Worm (Caenorhabditis elegans): Measurements from ENCODE around the gene pdcd-2.

Gene pdcd-2

DNA sequence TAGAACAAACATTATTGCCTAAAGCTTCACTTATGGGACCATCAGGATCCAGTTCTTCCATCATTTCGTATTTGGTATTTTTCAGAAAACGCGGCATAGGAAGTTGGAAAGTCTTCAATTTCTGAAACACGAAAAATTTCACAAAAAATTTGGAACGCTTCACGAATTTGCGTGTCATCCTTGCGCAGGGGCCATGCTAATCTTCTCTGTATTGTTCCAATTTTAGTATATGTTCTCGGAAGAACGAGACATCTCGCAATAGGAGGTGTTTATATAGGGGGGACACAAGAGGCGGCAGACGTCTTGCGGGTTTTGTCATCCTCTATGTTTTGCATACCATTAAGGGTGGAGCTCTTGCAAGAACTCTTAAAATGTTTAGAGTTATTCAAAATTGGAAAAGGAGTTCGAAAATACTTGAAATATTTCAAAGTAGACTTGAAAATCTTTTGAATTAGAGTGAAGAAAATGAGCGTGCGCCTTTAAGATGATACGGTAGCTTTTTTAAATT, 8.9 kb upstream of the pdcd-2 start:
- TF ChIP-seq ztf-29 (GFP tag; IDR thresholded peaks at IDR 0.05) (peak; percentile 87), tab-1 (GFP tag; IDR thresholded peaks at IDR 0.05) (peak; percentile 93), klf-2 (GFP tag; conservative IDR thresholded peaks at IDR 0.05) (peak; percentile 83), flt-1 (GFP tag; IDR thresholded peaks at IDR 0.05) (peak; percentile 95), T22C8.4 (GFP tag; IDR thresholded peaks at IDR 0.05) (peak; percentile 87), ztf-23 (GFP tag; IDR thresholded peaks at IDR 0.05) (peak; percentile 91), ref-1 (GFP tag; conservative IDR thresholded peaks at IDR 0.05) (peak; percentile 76)

DNA sequence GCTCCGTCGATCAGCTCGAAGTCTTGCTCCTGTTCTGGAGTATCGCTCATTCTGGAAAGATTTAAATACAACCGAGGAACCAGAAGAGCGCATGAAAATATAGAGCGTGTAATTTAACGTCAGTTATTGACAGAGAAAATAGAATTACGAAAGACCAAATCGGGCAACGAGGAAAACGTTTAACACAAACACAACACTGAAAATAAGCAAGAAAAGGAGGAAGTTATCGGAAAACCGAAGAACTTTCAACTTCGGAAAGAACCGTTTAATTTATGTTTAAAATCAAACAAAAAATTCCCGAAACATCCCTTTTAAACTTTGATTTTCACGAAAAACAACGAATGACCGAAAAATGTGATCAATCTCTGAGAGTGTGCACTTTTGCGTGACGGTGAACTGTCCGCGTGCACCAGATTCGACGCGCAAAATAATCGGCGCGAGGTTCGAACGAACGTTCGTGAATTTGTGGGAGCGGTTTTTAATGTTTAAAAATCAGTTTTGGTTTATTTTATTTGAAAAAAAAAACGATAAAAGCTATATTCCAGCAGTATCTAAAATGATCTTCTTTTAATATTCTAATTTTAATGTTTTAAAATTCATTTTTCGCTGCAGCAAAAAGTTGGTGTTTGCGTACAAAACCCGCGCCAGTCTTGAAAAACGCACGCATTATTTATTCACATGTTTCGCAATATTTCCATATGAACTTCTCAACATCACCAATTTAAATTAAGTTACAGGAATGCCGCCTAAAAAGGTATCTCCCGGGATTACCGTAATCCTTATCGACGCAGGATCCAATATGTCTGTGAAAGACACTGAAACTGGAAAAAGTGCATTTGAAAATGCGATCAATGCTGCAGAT, 1.5 kb upstream of the pdcd-2 start, which contains the start of the genes R07E5.7 and cku-80:
Gene R07E5.7, minus strand, starts transcription at position 51 of the 862 bp plus-strand sequence.
Gene cku-80, plus strand, starts transcription at position 732 of the 862 bp plus-strand sequence.
- TF ChIP-seq ref-1 (GFP tag; conservative IDR thresholded peaks at IDR 0.05) (no peak), ztf-23 (GFP tag; IDR thresholded peaks at IDR 0.05) (peak; percentile 50; the same call in 1 of the 2 replicates), cog-1 (tag; optimal IDR thresholded peaks at IDR 0.05) (peak; percentile 7)

DNA sequence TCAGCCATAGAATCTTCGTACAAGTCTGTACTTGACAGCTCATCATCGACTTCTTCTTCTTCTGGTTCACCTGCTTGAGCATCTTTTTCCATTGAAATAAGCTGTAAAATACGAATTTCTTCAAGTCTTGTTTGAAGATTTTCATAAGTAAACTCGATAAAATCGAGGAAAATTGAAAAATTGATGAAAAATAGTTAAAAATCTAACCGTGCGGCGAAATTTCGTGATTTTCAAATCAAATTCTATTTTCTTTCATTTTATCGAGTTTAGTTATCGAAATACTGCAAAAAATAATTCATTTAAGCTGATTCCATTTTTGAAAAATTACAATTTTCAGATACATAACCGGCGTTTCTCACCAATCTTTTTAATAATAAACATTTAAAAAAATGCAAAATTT, 2.7 kb downstream of the pdcd-2 start, which contains the start of gene R07E5.11:
Gene R07E5.11, minus strand, starts transcription at position 101 of the 400 bp plus-strand sequence.
- TF ChIP-seq T22C8.4 (GFP tag; IDR thresholded peaks at IDR 0.05) (no peak), ztf-29 (GFP tag; IDR thresholded peaks at IDR 0.05) (no peak), cog-1 (tag; optimal IDR thresholded peaks at IDR 0.05) (no peak), ztf-23 (GFP tag; IDR thresholded peaks at IDR 0.05) (no peak), tab-1 (GFP tag; IDR thresholded peaks at IDR 0.05) (no peak), ref-1 (GFP tag; conservative IDR thresholded peaks at IDR 0.05) (no peak), med-1 (GFP tag; optimal IDR thresholded peaks at IDR 0.05; ENCODE audit: insufficient read depth) (no peak), flt-1 (GFP tag; IDR thresholded peaks at IDR 0.05) (no peak), klf-2 (GFP tag; conservative IDR thresholded peaks at IDR 0.05) (no peak)

DNA sequence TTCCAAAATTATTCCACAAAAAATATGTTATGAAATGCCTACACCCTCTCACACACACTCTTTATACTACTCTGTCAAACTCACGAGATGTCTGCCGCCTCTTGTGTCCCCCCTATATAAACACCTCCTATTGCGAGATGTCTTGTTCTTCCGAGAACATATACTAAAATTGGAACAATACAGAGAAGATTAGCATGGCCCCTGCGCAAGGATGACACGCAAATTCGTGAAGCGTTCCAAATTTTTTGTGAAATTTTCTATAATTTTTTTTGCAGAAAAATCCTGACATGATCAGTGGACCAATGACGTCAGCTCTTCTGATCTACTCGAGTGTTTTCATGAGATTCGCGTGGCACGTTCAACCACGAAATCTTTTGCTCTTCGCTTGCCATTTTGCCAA, 3.8 kb downstream of the pdcd-2 start:
- TF ChIP-seq T22C8.4 (GFP tag; IDR thresholded peaks at IDR 0.05): peak; percentile 64
- peak; percentile 64 for TF ChIP-seq ref-1 (GFP tag; conservative IDR thresholded peaks at IDR 0.05)
- peak; percentile 80 for TF ChIP-seq tab-1 (GFP tag; IDR thresholded peaks at IDR 0.05)
- peak; percentile 68 for TF ChIP-seq klf-2 (GFP tag; conservative IDR thresholded peaks at IDR 0.05)
- peak; percentile 77 for TF ChIP-seq ztf-23 (GFP tag; IDR thresholded peaks at IDR 0.05)
- TF ChIP-seq flt-1 (GFP tag; IDR thresholded peaks at IDR 0.05): peak; percentile 84

DNA sequence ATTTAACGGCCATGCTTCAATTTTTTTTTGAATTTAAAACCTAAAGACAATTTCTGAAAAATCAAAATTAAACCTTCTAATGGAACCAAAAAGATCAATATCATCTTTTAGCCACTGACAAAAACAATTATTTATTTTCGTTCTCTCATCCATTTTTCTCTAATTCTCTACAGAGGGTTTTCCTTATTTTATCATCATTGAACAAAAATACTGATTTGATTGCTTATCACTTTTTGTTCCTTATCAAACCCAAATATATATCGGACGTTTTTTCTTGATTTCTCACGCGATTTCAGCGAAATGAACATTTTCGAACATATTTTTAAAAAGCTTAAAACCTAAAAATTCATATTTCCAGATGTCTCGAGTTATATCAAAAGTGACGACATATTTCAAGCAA, 4.8 kb downstream of the pdcd-2 start, which contains the start of gene mpc-1:
Gene mpc-1, plus strand, starts transcription at position 359 of the 400 bp plus-strand sequence.
- TF ChIP-seq ztf-23 (GFP tag; IDR thresholded peaks at IDR 0.05) (no peak), tab-1 (GFP tag; IDR thresholded peaks at IDR 0.05) (no peak), T22C8.4 (GFP tag; IDR thresholded peaks at IDR 0.05) (no peak), klf-2 (GFP tag; conservative IDR thresholded peaks at IDR 0.05) (no peak), ref-1 (GFP tag; conservative IDR thresholded peaks at IDR 0.05) (no peak), flt-1 (GFP tag; IDR thresholded peaks at IDR 0.05) (no peak), ztf-29 (GFP tag; IDR thresholded peaks at IDR 0.05) (no peak), cog-1 (tag; optimal IDR thresholded peaks at IDR 0.05) (no peak), med-1 (GFP tag; optimal IDR thresholded peaks at IDR 0.05; ENCODE audit: insufficient read depth) (no peak)

DNA sequence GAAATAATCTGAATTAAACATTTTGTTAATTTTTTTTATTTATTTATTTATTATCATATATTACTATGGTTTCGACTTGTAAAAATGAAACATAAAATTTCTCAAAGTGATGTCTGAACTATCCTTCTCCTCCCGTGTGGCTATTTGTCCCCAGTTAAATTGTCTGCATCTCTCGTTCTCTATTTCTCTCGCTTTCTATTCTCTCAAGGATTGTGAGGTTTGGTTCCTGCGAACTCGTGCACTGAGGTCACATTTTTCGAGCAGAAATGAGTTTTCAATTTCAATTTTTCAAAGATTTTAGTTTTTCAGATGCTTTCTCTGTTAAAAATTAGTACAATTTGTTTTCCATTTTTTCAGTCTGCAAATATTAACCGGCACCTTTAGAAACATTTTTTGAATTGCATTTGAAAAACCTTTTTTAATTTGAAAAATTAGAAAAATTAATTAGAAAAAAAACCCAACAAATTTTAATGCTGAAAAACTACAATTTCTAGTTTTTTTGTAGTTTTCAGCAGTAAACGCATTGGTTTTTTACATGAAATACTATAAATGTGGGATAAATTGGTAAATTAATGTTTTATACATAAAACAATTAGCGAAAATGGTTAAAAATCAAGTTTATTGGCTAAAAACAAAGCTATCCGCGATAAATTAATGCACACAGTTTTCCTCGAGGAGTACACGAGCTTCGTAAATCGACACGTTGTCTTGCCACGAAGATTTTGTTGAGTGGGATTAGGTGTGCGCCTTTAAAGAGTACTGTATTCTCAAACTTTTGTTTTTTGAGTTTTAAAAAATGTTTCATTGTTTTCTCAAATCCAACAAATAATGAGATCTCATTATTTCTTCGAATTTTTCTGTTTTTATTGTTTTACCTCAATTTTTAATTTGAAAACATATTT, 5.5 kb downstream of the pdcd-2 start:
- TF ChIP-seq ztf-23 (GFP tag; IDR thresholded peaks at IDR 0.05): no peak
- no peak for TF ChIP-seq cog-1 (tag; optimal IDR thresholded peaks at IDR 0.05)
- no peak for TF ChIP-seq ztf-29 (GFP tag; IDR thresholded peaks at IDR 0.05)
- TF ChIP-seq tab-1 (GFP tag; IDR thresholded peaks at IDR 0.05): no peak
- no peak for TF ChIP-seq T22C8.4 (GFP tag; IDR thresholded peaks at IDR 0.05)
- TF ChIP-seq flt-1 (GFP tag; IDR thresholded peaks at IDR 0.05): no peak
- no peak for TF ChIP-seq ref-1 (GFP tag; conservative IDR thresholded peaks at IDR 0.05)
- TF ChIP-seq klf-2 (GFP tag; conservative IDR thresholded peaks at IDR 0.05): no peak

DNA sequence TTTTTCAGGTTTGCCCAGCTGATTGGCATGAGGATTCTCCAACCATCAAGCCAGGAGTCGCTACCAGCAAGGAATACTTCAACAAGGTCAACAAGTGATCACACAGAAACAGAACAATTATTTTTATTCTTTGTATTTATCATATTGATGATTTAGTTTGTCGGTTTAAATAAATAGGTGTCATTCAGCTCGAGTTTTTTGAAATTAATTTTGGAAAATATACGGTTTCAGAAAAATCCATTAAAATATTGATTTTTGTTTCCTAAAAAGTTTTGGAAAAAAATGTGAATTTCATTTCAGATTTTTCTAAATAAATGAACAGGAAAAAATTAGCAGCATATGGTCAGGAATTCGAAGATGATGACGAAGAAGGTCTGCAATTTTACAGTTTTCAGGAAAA, 9.6 kb downstream of the pdcd-2 start, which contains the start of gene gpch-1:
Gene gpch-1, plus strand, starts transcription at position 301 of the 400 bp plus-strand sequence.
- TF ChIP-seq flt-1 (GFP tag; IDR thresholded peaks at IDR 0.05): no peak
- TF ChIP-seq ztf-29 (GFP tag; IDR thresholded peaks at IDR 0.05): no peak
- no peak for TF ChIP-seq klf-2 (GFP tag; conservative IDR thresholded peaks at IDR 0.05)
- TF ChIP-seq med-1 (GFP tag; optimal IDR thresholded peaks at IDR 0.05; ENCODE audit: insufficient read depth): no peak
- no peak for TF ChIP-seq ref-1 (GFP tag; conservative IDR thresholded peaks at IDR 0.05)
- TF ChIP-seq ztf-23 (GFP tag; IDR thresholded peaks at IDR 0.05): no peak
- no peak for TF ChIP-seq cog-1 (tag; optimal IDR thresholded peaks at IDR 0.05)
- no peak for TF ChIP-seq T22C8.4 (GFP tag; IDR thresholded peaks at IDR 0.05)

DNA sequence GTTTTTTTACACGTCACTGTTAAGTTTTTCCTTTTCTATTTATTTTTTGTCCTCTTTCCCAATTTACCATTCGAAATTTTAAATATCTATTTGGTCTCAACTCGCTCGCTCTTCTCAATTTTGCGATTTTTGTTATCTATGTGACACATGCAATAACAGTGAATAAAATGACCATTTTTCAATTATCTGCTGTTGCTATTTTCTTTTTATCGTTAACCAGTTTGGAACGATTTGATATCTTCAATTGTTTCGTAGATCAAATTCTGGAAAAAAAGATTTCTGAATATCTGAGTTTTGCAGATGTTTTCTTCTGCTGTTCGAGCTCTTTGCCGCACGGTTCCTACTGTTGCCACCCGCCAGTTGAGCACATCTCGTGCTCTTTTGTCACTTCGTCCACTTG, 10.7 kb downstream of the pdcd-2 start, which contains the start of gene prdx-3:
Gene prdx-3, plus strand, starts transcription at position 301 of the 400 bp plus-strand sequence.
- TF ChIP-seq cog-1 (tag; optimal IDR thresholded peaks at IDR 0.05) (no peak), ref-1 (GFP tag; conservative IDR thresholded peaks at IDR 0.05) (no peak), flt-1 (GFP tag; IDR thresholded peaks at IDR 0.05) (no peak), ztf-29 (GFP tag; IDR thresholded peaks at IDR 0.05) (no peak), tab-1 (GFP tag; IDR thresholded peaks at IDR 0.05) (no peak), klf-2 (GFP tag; conservative IDR thresholded peaks at IDR 0.05) (no peak), med-1 (GFP tag; optimal IDR thresholded peaks at IDR 0.05; ENCODE audit: insufficient read depth) (no peak), ztf-23 (GFP tag; IDR thresholded peaks at IDR 0.05) (no peak), T22C8.4 (GFP tag; IDR thresholded peaks at IDR 0.05) (no peak)
